Fruit fly (Drosophila melanogaster): ENCODE data around the gene CG6236.
A peak's percentile ranks its signal among the peaks of the same experiment; 100 is the strongest.

DNA sequence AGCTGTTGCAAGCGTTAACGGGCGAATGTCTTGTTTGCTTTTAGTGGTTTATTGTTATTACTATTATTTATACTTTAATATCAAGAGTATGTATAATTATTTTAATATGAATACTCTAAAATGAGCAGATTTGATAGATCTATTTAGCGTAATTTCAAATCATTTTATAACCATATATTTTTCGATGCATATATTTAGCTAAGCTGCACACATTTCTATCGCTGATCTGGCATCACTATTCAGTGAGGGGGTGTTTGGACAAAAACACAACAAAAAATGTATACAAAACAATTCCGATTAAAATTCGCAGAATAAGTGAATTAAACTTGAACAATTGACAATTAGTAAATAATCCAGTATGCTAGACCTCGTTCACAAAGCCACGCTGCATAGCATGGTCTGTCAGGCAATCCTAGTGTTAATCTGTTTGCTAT lies 22.9 kb upstream of the CG6236 start, which contains the start of the genes Trs33 and Tmtc4:
- peak; percentile 11 for TF ChIP-seq OdsH (GFP tag; optimal IDR thresholded peaks at IDR 0.05)
- TF ChIP-seq lola (GFP tag; optimal IDR thresholded peaks at IDR 0.05): no peak
- TF ChIP-seq Vsx2 (GFP tag; optimal IDR thresholded peaks at IDR 0.05; ENCODE audit: partially characterized antibody): no peak
- TF ChIP-seq sage (GFP tag; optimal IDR thresholded peaks at IDR 0.05): no peak
- TF ChIP-seq Dfd (GFP tag; optimal IDR thresholded peaks at IDR 0.05): no peak
- no peak for TF ChIP-seq tai (GFP tag; optimal IDR thresholded peaks at IDR 0.05)
- TF ChIP-seq h (GFP tag; optimal IDR thresholded peaks at IDR 0.05): peak; percentile 49
- no peak for TF ChIP-seq dsf (GFP tag; optimal IDR thresholded peaks at IDR 0.05; ENCODE audit: borderline replicate concordance)
